In genomic region chrIV:519409-519808, ce11 we compare ENCODE assay signal across 5 worm cellular contexts.
TF ChIP-seq lines count a peak whose summit lies in the region.

TSS of gene pig-1 (minus strand) at chrIV:519457.

TF ChIP-seq in whole organism, L1 larva, 84 proteins besides CTCF, POLR2A, EP300 and RAD21 (continues in another document):
- TF ChIP-seq lin-35 (GFP tag; optimal IDR thresholded peaks at IDR 0.05; lab: Kevin White, UChicago) (peak; percentile 87 to 96), nhr-47 (tag; optimal IDR thresholded peaks at IDR 0.05; lab: Kevin White, UChicago) (peak; percentile 86), unc-30 (tag; optimal IDR thresholded peaks at IDR 0.05; lab: Kevin White, UChicago) (no peak), ztf-11 (tag; optimal IDR thresholded peaks at IDR 0.05; lab: Kevin White, UChicago) (peak in 1 of 2 experiments; percentile 52), ztf-4 (tag; optimal IDR thresholded peaks at IDR 0.05; lab: Kevin White, UChicago) (no peak), fkh-4 (tag; optimal IDR thresholded peaks at IDR 0.05; lab: Kevin White, UChicago; ENCODE audit: borderline replicate concordance) (no peak), ama-1 (optimal IDR thresholded peaks at IDR 0.05; lab: Kevin White, UChicago) (no peak), fkh-10 (GFP tag; optimal IDR thresholded peaks at IDR 0.05; lab: Kevin White, UChicago) (no peak), ceh-82 (tag; optimal IDR thresholded peaks at IDR 0.05; lab: Kevin White, UChicago) (peak; percentile 61 to 83 (median 72)), mef-2 (tag; optimal IDR thresholded peaks at IDR 0.05; lab: Kevin White, UChicago) (no peak), unc-86 (tag; optimal IDR thresholded peaks at IDR 0.05; lab: Kevin White, UChicago) (peak; percentile 60), hlh-4 (tag; optimal IDR thresholded peaks at IDR 0.05; lab: Kevin White, UChicago) (no peak), pag-3 (tag; optimal IDR thresholded peaks at IDR 0.05; lab: Kevin White, UChicago; ENCODE audit: borderline replicate concordance, insufficient read depth) (peak; percentile 17), zag-1 (tag; optimal IDR thresholded peaks at IDR 0.05; lab: Kevin White, UChicago) (no peak), lin-13 (GFP tag; optimal IDR thresholded peaks at IDR 0.05; lab: Kevin White, UChicago) (peak; percentile 62), unc-98 (GFP tag; IDR thresholded peaks at IDR 0.05; lab: Robert Waterston, UW) (no peak), nhr-90 (tag; optimal IDR thresholded peaks at IDR 0.05; lab: Kevin White, UChicago; ENCODE audit: poor library complexity) (peak; percentile 79)

TF ChIP-seq in whole organism, L3 larva, 47 proteins besides CTCF, POLR2A, EP300 and RAD21 (continues in another document):
- TF ChIP-seq zag-1 (tag; optimal IDR thresholded peaks at IDR 0.05; lab: Kevin White, UChicago) (no peak), nhr-23 (tag; optimal IDR thresholded peaks at IDR 0.05; lab: Kevin White, UChicago) (peak; percentile 81), lin-39 (tag; optimal IDR thresholded peaks at IDR 0.05; lab: Kevin White, UChicago) (peak; percentile 74), pha-4 (tag; optimal IDR thresholded peaks at IDR 0.05; lab: Kevin White, UChicago) (peak; percentile 71), mdl-1 (tag; optimal IDR thresholded peaks at IDR 0.05; lab: Kevin White, UChicago) (no peak), nhr-25 (tag; optimal IDR thresholded peaks at IDR 0.05; lab: Kevin White, UChicago) (peak; percentile 66), skn-1 (tag; optimal IDR thresholded peaks at IDR 0.05; lab: Kevin White, UChicago) (no peak), nhr-76 (tag; optimal IDR thresholded peaks at IDR 0.05; lab: Kevin White, UChicago) (no peak), snpc-4 (tag; optimal IDR thresholded peaks at IDR 0.05; lab: Kevin White, UChicago) (peak; percentile 14), daf-12 (tag; optimal IDR thresholded peaks at IDR 0.05; lab: Kevin White, UChicago) (no peak), elt-3 (tag; optimal IDR thresholded peaks at IDR 0.05; lab: Kevin White, UChicago) (no peak), nhr-77 (tag; optimal IDR thresholded peaks at IDR 0.05; lab: Kevin White, UChicago) (no peak), unc-62 (GFP tag; optimal IDR thresholded peaks at IDR 0.05; lab: Kevin White, UChicago) (no peak), nhr-43 (tag; optimal IDR thresholded peaks at IDR 0.05; lab: Kevin White, UChicago; ENCODE audit: poor library complexity, severe bottlenecking) (peak; percentile 65), lin-15B (tag; optimal IDR thresholded peaks at IDR 0.05; lab: Kevin White, UChicago) (peak; percentile 77), elt-1 (tag; optimal IDR thresholded peaks at IDR 0.05; lab: Kevin White, UChicago) (no peak), eor-1 (tag; optimal IDR thresholded peaks at IDR 0.05; lab: Kevin White, UChicago) (no peak), nfya-1 (tag; optimal IDR thresholded peaks at IDR 0.05; lab: Kevin White, UChicago; ENCODE audit: insufficient read depth) (peak; percentile 69), lsy-12 (tag; optimal IDR thresholded peaks at IDR 0.05; lab: Kevin White, UChicago) (no peak)

TF ChIP-seq in whole organism, early embryonic, 17 proteins besides CTCF, POLR2A, EP300 and RAD21:
- TF ChIP-seq F13C5.2 (tag; optimal IDR thresholded peaks at IDR 0.05; lab: Kevin White, UChicago): peak; percentile 29
- TF ChIP-seq hmbx-1 (tag; optimal IDR thresholded peaks at IDR 0.05; lab: Kevin White, UChicago): no peak
- no peak for TF ChIP-seq pes-1 (GFP tag; IDR thresholded peaks at IDR 0.05; lab: Robert Waterston, UW)
- TF ChIP-seq tbx-11 (GFP tag; IDR thresholded peaks at IDR 0.05; lab: Robert Waterston, UW): no peak
- TF ChIP-seq sea-1 (GFP tag; conservative IDR thresholded peaks at IDR 0.05; lab: Robert Waterston, UW): no peak
- no peak for TF ChIP-seq aly-1 (tag; optimal IDR thresholded peaks at IDR 0.05; lab: Kevin White, UChicago)

TF ChIP-seq in whole organism, midembryonic, 9 proteins besides CTCF, POLR2A, EP300 and RAD21:
- TF ChIP-seq ztf-23 (GFP tag; IDR thresholded peaks at IDR 0.05; lab: Robert Waterston, UW) (0 out of 2 replicates have a peak, but pooled peaks have one; percentile 42), klf-2 (GFP tag; conservative IDR thresholded peaks at IDR 0.05; lab: Robert Waterston, UW) (no peak), T22C8.4 (GFP tag; IDR thresholded peaks at IDR 0.05; lab: Robert Waterston, UW) (no peak), flt-1 (GFP tag; IDR thresholded peaks at IDR 0.05; lab: Robert Waterston, UW) (peak; percentile 59), ztf-29 (GFP tag; IDR thresholded peaks at IDR 0.05; lab: Robert Waterston, UW) (no peak)

TF ChIP-seq in whole organism, young adult, 124 proteins besides CTCF, POLR2A, EP300 and RAD21:
- TF ChIP-seq dox-1 (GFP tag; IDR thresholded peaks at IDR 0.05; lab: Robert Waterston, UW) (0 out of 2 replicates have a peak, but pooled peaks have one; percentile 44), efl-1 (GFP tag; optimal IDR thresholded peaks at IDR 0.05; lab: Kevin White, UChicago) (peak; percentile 73), F10E7.11 (tag; optimal IDR thresholded peaks at IDR 0.05; lab: Kevin White, UChicago) (no peak), lin-54 (GFP tag; optimal IDR thresholded peaks at IDR 0.05; lab: Kevin White, UChicago) (peak; percentile 75), hlh-26 (GFP tag; conservative IDR thresholded peaks at IDR 0.05; lab: Robert Waterston, UW) (no peak), lsy-27 (tag; optimal IDR thresholded peaks at IDR 0.05; lab: Kevin White, UChicago; ENCODE audit: borderline replicate concordance, insufficient read depth) (no peak), F33H1.4 (GFP tag; IDR thresholded peaks at IDR 0.05; lab: Robert Waterston, UW) (peak; percentile 39; the same call in 1 of the 2 replicates), dpl-1 (GFP tag; optimal IDR thresholded peaks at IDR 0.05; lab: Kevin White, UChicago) (peak; percentile 55), tbp1 (GFP tag; optimal IDR thresholded peaks at IDR 0.05; lab: Kevin White, UChicago) (peak; percentile 37), K11D2.4 (GFP tag; IDR thresholded peaks at IDR 0.05; lab: Robert Waterston, UW) (no peak), madf-6 (GFP tag; IDR thresholded peaks at IDR 0.05; lab: Robert Waterston, UW) (peak; percentile 75), D2030.7 (GFP tag; IDR thresholded peaks at IDR 0.05; lab: Robert Waterston, UW) (peak; percentile 67), lsl-1 (GFP tag; optimal IDR thresholded peaks at IDR 0.05; lab: Kevin White, UChicago) (peak; percentile 55), hmg-1.2 (GFP tag; IDR thresholded peaks at IDR 0.05; lab: Robert Waterston, UW) (peak; percentile 99), F49E8.2 (tag; optimal IDR thresholded peaks at IDR 0.05; lab: Kevin White, UChicago; ENCODE audit: insufficient read depth) (peak; percentile 33), ztf-28 (GFP tag; IDR thresholded peaks at IDR 0.05; lab: Robert Waterston, UW) (no peak), rcor-1 (GFP tag; IDR thresholded peaks at IDR 0.05; lab: Robert Waterston, UW) (0 out of 2 replicates have a peak, but pooled peaks have one; percentile 26), snpc-1.3 (tag; optimal IDR thresholded peaks at IDR 0.05; lab: Kevin White, UChicago; ENCODE audit: insufficient read depth) (peak; percentile 1), mcd-1 (GFP tag; IDR thresholded peaks at IDR 0.05; lab: Robert Waterston, UW) (peak; percentile 98)

Comparison
In these comparisons a context has a peak if more than half of its experiments do, and no peak if none do; other contexts are left out.
1. Of the 8 proteins assayed by ChIP-seq in both whole organism, young adult and whole organism, L1 larva: peak only in whole organism, young adult: none; only in whole organism, L1 larva: lin-35, nhr-90, snpc-4 and unc-130; in both: dpl-1 and efl-1; in neither: 2.